Fruit fly (Drosophila melanogaster) whole organism, embryonic: ENCODE data around the gene Sec22.

Experiments
- CG1024 ChIP-seq: fragments of 200-800 bp; sonication (Bioruptor generic); IDR thresholded peaks from 2 replicates; pipeline ENCODE4 v1.3.6; 2022; ENCODE audit warnings: missing biosample characterization, missing genetic modification characterization
- CG10543 ChIP-seq: fragments of 200-800 bp; sonication (Bioruptor generic); optimal IDR thresholded peaks from 3 replicates; lab custom pipeline; 2017; ENCODE audit warnings: missing biosample characterization, mild to moderate bottlenecking, missing genetic modification characterization, moderate library complexity
- CG11695 ChIP-seq: fragments of 200-800 bp; sonication (Bioruptor generic); IDR thresholded peaks from 3 replicates; pipeline ENCODE4 v1.3.6; 2022; ENCODE audit warnings: missing biosample characterization, missing genetic modification characterization
- CG12071 ChIP-seq: fragments of 200-800 bp; sonication (Bioruptor generic); optimal IDR thresholded peaks from 3 replicates; lab custom pipeline; 2018; ENCODE audit warnings: missing biosample characterization, mild to moderate bottlenecking, missing genetic modification characterization
- CG12219 ChIP-seq: fragments of 200-800 bp; sonication (Bioruptor generic); optimal IDR thresholded peaks from 3 replicates; lab custom pipeline; 2018; ENCODE audit warnings: missing biosample characterization, mild to moderate bottlenecking, missing genetic modification characterization
- CG13287 ChIP-seq: fragments of 200-800 bp; sonication (Bioruptor generic); IDR thresholded peaks from 2 replicates; pipeline ENCODE4 v1.3.6; 2022; ENCODE audit warnings: missing biosample characterization, missing genetic modification characterization; ENCODE audit not compliant: partially characterized antibody
- CG14014 ChIP-seq: fragments of 200-800 bp; sonication (Bioruptor generic); IDR thresholded peaks from 2 replicates; pipeline ENCODE4 v1.3.6; 2022; ENCODE audit warnings: missing biosample characterization, missing genetic modification characterization
- CG15601 ChIP-seq: fragments of 200-800 bp; sonication (Bioruptor generic); optimal IDR thresholded peaks from 3 replicates; lab custom pipeline; 2019; ENCODE audit warnings: missing biosample characterization, mild to moderate bottlenecking, missing genetic modification characterization, moderate library complexity
- CG17328 ChIP-seq: fragments of 200-800 bp; sonication (Bioruptor generic); IDR thresholded peaks from 2 replicates; pipeline ENCODE4 v1.3.6; 2022; ENCODE audit warnings: missing biosample characterization, missing genetic modification characterization
- CG17385 ChIP-seq: fragments of 200-800 bp; sonication (Bioruptor generic); optimal IDR thresholded peaks from 3 replicates; lab custom pipeline; 2018; ENCODE audit warnings: missing biosample characterization, mild to moderate bottlenecking, missing genetic modification characterization
- CG17802 ChIP-seq: fragments of 200-800 bp; sonication (Bioruptor generic); optimal IDR thresholded peaks from 2 replicates; lab custom pipeline; 2018; ENCODE audit warnings: missing biosample characterization, mild to moderate bottlenecking, missing genetic modification characterization, moderate library complexity
- CG17912 ChIP-seq: fragments of 200-800 bp; sonication (Bioruptor generic); optimal IDR thresholded peaks from 2 replicates; lab custom pipeline; 2018; ENCODE audit warnings: missing biosample characterization, mild to moderate bottlenecking, missing genetic modification characterization
- CG18262 ChIP-seq: fragments of 200-800 bp; optimal IDR thresholded peaks from 3 replicates; lab custom pipeline; 2019; ENCODE audit warnings: missing biosample characterization, mild to moderate bottlenecking, missing genetic modification characterization, moderate library complexity
- CG18764 ChIP-seq: fragments of 200-800 bp; sonication (Bioruptor generic); optimal IDR thresholded peaks from 3 replicates; lab custom pipeline; 2016; ENCODE audit warnings: missing biosample characterization, missing genetic modification characterization
- CG2678 ChIP-seq: fragments of 200-800 bp; sonication (Bioruptor generic); optimal IDR thresholded peaks from 3 replicates; lab custom pipeline; 2019; ENCODE audit warnings: missing biosample characterization, mild to moderate bottlenecking, missing genetic modification characterization, moderate library complexity
- CG3847 ChIP-seq: fragments of 200-800 bp; sonication (Bioruptor generic); IDR thresholded peaks from 2 replicates; pipeline ENCODE4 v1.3.6; 2022; ENCODE audit warnings: missing biosample characterization, missing genetic modification characterization
- CG3995 ChIP-seq: fragments of 200-800 bp; sonication (Bioruptor generic); optimal IDR thresholded peaks from 3 replicates; lab custom pipeline; 2016; ENCODE audit warnings: missing biosample characterization, missing genetic modification characterization
- CG4328 ChIP-seq: fragments of 200-800 bp; sonication (Bioruptor generic); optimal IDR thresholded peaks from 3 replicates; lab custom pipeline; 2017; ENCODE audit warnings: missing biosample characterization, missing genetic modification reagents, missing genetic modification characterization
- CG4707 ChIP-seq: fragments of 200-800 bp; sonication (Bioruptor generic); optimal IDR thresholded peaks from 2 replicates; lab custom pipeline; 2018; ENCODE audit warnings: missing biosample characterization, mild to moderate bottlenecking, missing genetic modification characterization, moderate library complexity
- CG8765 ChIP-seq: fragments of 200-800 bp; sonication (Bioruptor generic); IDR thresholded peaks from 2 replicates; pipeline ENCODE4 v1.3.6; 2022; ENCODE audit warnings: missing biosample characterization, missing genetic modification characterization
- CG9797 ChIP-seq: fragments of 200-800 bp; sonication (Bioruptor generic); optimal IDR thresholded peaks from 3 replicates; lab custom pipeline; 2018; ENCODE audit warnings: missing biosample characterization, mild to moderate bottlenecking, missing genetic modification characterization
- Dll ChIP-seq: fragments of 200-800 bp; sonication (Bioruptor generic); IDR thresholded peaks from 4 replicates; pipeline ENCODE4 v1.3.6; 2022; ENCODE audit warnings: missing biosample characterization, missing genetic modification characterization; ENCODE audit not compliant: partially characterized antibody
- Doc2 ChIP-seq: fragments of 200-800 bp; sonication (Bioruptor generic); IDR thresholded peaks from 2 replicates; pipeline ENCODE4 v1.3.6; 2022; ENCODE audit warnings: missing biosample characterization, missing genetic modification characterization
- Dp ChIP-seq: fragments of 200-800 bp; sonication (Bioruptor generic); optimal IDR thresholded peaks from 2 replicates; lab custom pipeline; 2018; ENCODE audit warnings: missing biosample characterization, mild to moderate bottlenecking, missing genetic modification characterization, moderate library complexity
- Ets65A ChIP-seq: fragments of 200-800 bp; sonication (Bioruptor generic); peaks from one replicate; lab custom pipeline; 2016; ENCODE audit warnings: missing biosample characterization, missing genetic modification characterization
- Fer1 ChIP-seq: fragments of 200-800 bp; sonication (Bioruptor generic); optimal IDR thresholded peaks from 2 replicates; lab custom pipeline; 2017; ENCODE audit warnings: missing biosample characterization, mild to moderate bottlenecking, missing genetic modification characterization
- PHDP ChIP-seq: fragments of 200-800 bp; sonication (Bioruptor generic); optimal IDR thresholded peaks from 3 replicates; lab custom pipeline; 2018; ENCODE audit warnings: missing biosample characterization, mild to moderate bottlenecking, missing genetic modification characterization, moderate library complexity
- Ravus ChIP-seq: fragments of 200-800 bp; sonication (Bioruptor generic); IDR thresholded peaks from 2 replicates; pipeline ENCODE4 v1.3.6; 2022; ENCODE audit warnings: missing biosample characterization, missing genetic modification characterization
- Rx ChIP-seq: fragments of 200-800 bp; sonication (Bioruptor generic); IDR thresholded peaks from 2 replicates; pipeline ENCODE4 v1.3.6; 2022; ENCODE audit warnings: missing biosample characterization, missing genetic modification characterization
- Sry-δ ChIP-seq: fragments of 200-800 bp; sonication (Bioruptor generic); optimal IDR thresholded peaks from 2 replicates; lab custom pipeline; 2016; ENCODE audit warnings: missing biosample characterization, missing genetic modification characterization
- Vsx1 ChIP-seq: fragments of 200-800 bp; sonication (Bioruptor generic); optimal IDR thresholded peaks from 2 replicates; lab custom pipeline; 2017; ENCODE audit warnings: missing biosample characterization, mild to moderate bottlenecking, missing genetic modification characterization, missing genetic modification reagents
- bigmax ChIP-seq: fragments of 200-800 bp; sonication (Bioruptor generic); optimal IDR thresholded peaks from 2 replicates; lab custom pipeline; 2018; ENCODE audit warnings: missing biosample characterization, mild to moderate bottlenecking, missing genetic modification characterization
- cad ChIP-seq: fragments of >200 bp; optimal IDR thresholded peaks from 2 replicates; lab custom pipeline; 2017; ENCODE audit warnings: missing biosample characterization, missing genetic modification characterization
- chif ChIP-seq, 2 experiments: fragments of 200-800 bp; sonication (Bioruptor generic); optimal IDR thresholded peaks; 3 replicates each; lab custom pipeline; 2016; ENCODE audit warnings: missing biosample characterization in 2 of 2, missing genetic modification characterization in 2 of 2
- dysf ChIP-seq: fragments of 200-800 bp; sonication (Bioruptor generic); IDR thresholded peaks from 3 replicates; pipeline ENCODE4 v1.3.6; 2022; ENCODE audit warnings: missing biosample characterization, missing genetic modification characterization
- fd96Cb ChIP-seq: fragments of 200-800 bp; sonication (Bioruptor generic); optimal IDR thresholded peaks from 2 replicates; lab custom pipeline; 2018; ENCODE audit warnings: missing biosample characterization, mild to moderate bottlenecking, missing genetic modification characterization, moderate library complexity
- gce ChIP-seq: fragments of 200-800 bp; sonication (Bioruptor generic); IDR thresholded peaks from 3 replicates; pipeline ENCODE4 v1.3.6; 2022; ENCODE audit warnings: missing biosample characterization, missing genetic modification characterization
- gcm2 ChIP-seq: fragments of 200-800 bp; sonication (Bioruptor generic); optimal IDR thresholded peaks from 2 replicates; lab custom pipeline; 2016; ENCODE audit warnings: missing biosample characterization, missing genetic modification characterization
- gsb-n ChIP-seq: fragments of 200-800 bp; sonication (Bioruptor generic); optimal IDR thresholded peaks from 3 replicates; lab custom pipeline; 2018; ENCODE audit warnings: missing biosample characterization, mild to moderate bottlenecking, missing genetic modification characterization
- ind ChIP-seq: fragments of 200-800 bp; sonication (Bioruptor generic); optimal IDR thresholded peaks from 3 replicates; lab custom pipeline; 2016; ENCODE audit warnings: missing biosample characterization, missing genetic modification characterization
- mam ChIP-seq: fragments of 200-800 bp; sonication (Bioruptor generic); optimal IDR thresholded peaks from 3 replicates; lab custom pipeline; 2016; ENCODE audit warnings: missing biosample characterization, missing genetic modification characterization
- nerfin-2 ChIP-seq: fragments of 200-800 bp; sonication (Bioruptor generic); IDR thresholded peaks from 2 replicates; pipeline ENCODE4 v1.3.6; 2022; ENCODE audit warnings: missing biosample characterization, missing genetic modification characterization; ENCODE audit not compliant: partially characterized antibody
- phol ChIP-seq: fragments of 200-800 bp; sonication (Bioruptor generic); optimal IDR thresholded peaks from 3 replicates; lab custom pipeline; 2018; ENCODE audit warnings: missing biosample characterization, mild to moderate bottlenecking, missing genetic modification characterization, moderate library complexity
- pzg ChIP-seq: fragments of 200-800 bp; sonication (Bioruptor generic); optimal IDR thresholded peaks from 3 replicates; lab custom pipeline; 2018; ENCODE audit warnings: missing biosample characterization, mild to moderate bottlenecking, missing genetic modification characterization, moderate library complexity
- run ChIP-seq: fragments of 200-800 bp; sonication (Bioruptor generic); optimal IDR thresholded peaks from 3 replicates; lab custom pipeline; 2018; ENCODE audit warnings: missing biosample characterization, mild to moderate bottlenecking, missing genetic modification characterization
- sima ChIP-seq: fragments of 200-800 bp; sonication (Bioruptor generic); optimal IDR thresholded peaks from 2 replicates; lab custom pipeline; 2016; ENCODE audit warnings: missing biosample characterization, missing genetic modification characterization
- slbo ChIP-seq: fragments of 200-800 bp; sonication (Bioruptor generic); IDR thresholded peaks from 2 replicates; pipeline ENCODE4 v1.3.6; 2022; ENCODE audit warnings: missing biosample characterization, missing genetic modification characterization
- tna ChIP-seq: fragments of 200-800 bp; sonication (Bioruptor generic); IDR thresholded peaks from 2 replicates; pipeline ENCODE4 v1.3.6; 2022; ENCODE audit warnings: missing biosample characterization, missing genetic modification characterization; ENCODE audit not compliant: partially characterized antibody
- unpg ChIP-seq: fragments of 200-800 bp; sonication (Bioruptor generic); optimal IDR thresholded peaks from 3 replicates; lab custom pipeline; 2018; ENCODE audit warnings: missing biosample characterization, mild to moderate bottlenecking, missing genetic modification characterization, moderate library complexity
- vnd ChIP-seq: fragments of 200-800 bp; sonication (Bioruptor generic); IDR thresholded peaks from 3 replicates; pipeline ENCODE4 v1.3.6; 2022; ENCODE audit warnings: missing biosample characterization, missing genetic modification characterization; ENCODE audit not compliant: partially characterized antibody
- yki ChIP-seq: fragments of >200 bp; optimal IDR thresholded peaks from 3 replicates; lab custom pipeline; 2018

Gene Sec22

dm6 chrX:792923-793322 is 13.0 kb upstream of the Sec22 start, which contains the start of gene CG16989:
TSS of gene CG16989 (plus strand) at chrX:793147.
- TF ChIP-seq CG8765 (GFP tag; lab: Robert Waterston, UW) (no peak), unpg (GFP tag; lab: Kevin White, UChicago) (no peak), tna (0 out of 2 replicates have a peak, but pooled peaks have one; percentile 34), cad (GFP tag; lab: Kevin White, UChicago) (no peak), CG3847 (GFP tag; lab: Robert Waterston, UW) (no peak; the same call in 1 of the 2 replicates), CG11695 (GFP tag; lab: Robert Waterston, UW) (no peak), Dp (peak; percentile 87), run (no peak), CG3995 (peak; percentile 11), CG12219 (no peak), CG17912 (GFP tag; lab: Kevin White, UChicago) (no peak), pzg (GFP tag; lab: Kevin White, UChicago) (peak; percentile 74), mam (GFP tag; lab: Kevin White, UChicago) (no peak), vnd (peak; percentile 40; the same call in 1 of the 3 replicates), Ravus (no peak), nerfin-2 (GFP tag; lab: Robert Waterston, UW) (no peak), CG9797 (GFP tag; lab: Kevin White, UChicago) (peak; percentile 80), CG4328 (GFP tag; lab: Kevin White, UChicago) (no peak), bigmax (GFP tag; lab: Kevin White, UChicago) (no peak), yki (lab: Kevin White, UChicago) (no peak), CG17802 (tag; lab: Kevin White, UChicago) (no peak), ind (no peak), CG18262 (no peak), CG15601 (no peak), CG10543 (GFP tag; lab: Kevin White, UChicago) (no peak), CG14014 (GFP tag; lab: Robert Waterston, UW) (no peak), dysf (GFP tag; lab: Robert Waterston, UW) (no peak), fd96Cb (tag; lab: Kevin White, UChicago) (no peak), gce (GFP tag; lab: Robert Waterston, UW) (no peak), CG1024 (GFP tag; lab: Robert Waterston, UW) (no peak), CG13287 (peak; percentile 60), chif (GFP tag; optimal IDR thresholded peaks at IDR 0.05; lab: Kevin White, UChicago) (no peak), Fer1 (GFP tag; lab: Kevin White, UChicago) (no peak), sima (GFP tag; lab: Kevin White, UChicago) (no peak), phol (tag; lab: Kevin White, UChicago) (peak; percentile 17), CG17328 (GFP tag; lab: Robert Waterston, UW) (no peak), CG2678 (no peak), Ets65A (no peak), PHDP (tag; lab: Kevin White, UChicago) (no peak), slbo (GFP tag; lab: Robert Waterston, UW) (no peak), CG4707 (GFP tag; lab: Kevin White, UChicago) (no peak), Doc2 (GFP tag; lab: Robert Waterston, UW) (no peak), CG17385 (GFP tag; lab: Kevin White, UChicago) (no peak), gsb-n (tag; lab: Kevin White, UChicago) (no peak), gcm2 (GFP tag; lab: Kevin White, UChicago) (no peak), Rx (no peak), CG12071 (GFP tag; lab: Kevin White, UChicago) (no peak), Dll (peak; percentile 53; the same call in 2 of the 4 replicates), Vsx1 (no peak), Sry-δ (GFP tag; lab: Kevin White, UChicago) (peak; percentile 62), CG18764 (GFP tag; lab: Kevin White, UChicago) (no peak)
